Fruit fly (Drosophila melanogaster) whole organism, embryonic: Measurements from ENCODE around the gene CG13311.

Experiments used
- CG11504 ChIP-seq: fragments of 200-800 bp; sonication (Bioruptor generic); optimal IDR thresholded peaks from 3 replicates; lab custom pipeline; 2019; ENCODE audit warnings: missing biosample characterization, mild to moderate bottlenecking, missing genetic modification characterization, moderate library complexity
- CG33557 ChIP-seq: fragments of 200-800 bp; sonication (Bioruptor generic); optimal IDR thresholded peaks from 2 replicates; lab custom pipeline; 2019; ENCODE audit warnings: missing biosample characterization, mild to moderate bottlenecking, missing genetic modification characterization, moderate library complexity
- CG4617 ChIP-seq: fragments of 200-800 bp; sonication (Bioruptor generic); optimal IDR thresholded peaks from 3 replicates; lab custom pipeline; 2016; ENCODE audit warnings: missing biosample characterization, missing genetic modification characterization, borderline replicate concordance
- CG7372 ChIP-seq: fragments of 200-800 bp; sonication (Bioruptor generic); IDR thresholded peaks from 2 replicates; pipeline ENCODE4 v1.3.6; 2022; ENCODE audit warnings: missing biosample characterization, missing genetic modification characterization
- Dp ChIP-seq: fragments of 200-800 bp; sonication (Bioruptor generic); optimal IDR thresholded peaks from 2 replicates; lab custom pipeline; 2018; ENCODE audit warnings: missing biosample characterization, mild to moderate bottlenecking, missing genetic modification characterization, moderate library complexity
- Hr51 ChIP-seq, 2 experiments: fragments of 200-800 bp; sonication (Bioruptor generic); optimal IDR thresholded peaks; 2 replicates in 1 of 2; 3 replicates in 1 of 2; lab custom pipeline; 2016 to 2018; ENCODE audit warnings: missing biosample characterization in 2 of 2, missing genetic modification characterization in 2 of 2, mild to moderate bottlenecking in 1 of 2, moderate library complexity in 1 of 2
- Sox102F ChIP-seq: fragments of 200-800 bp; sonication (Bioruptor generic); optimal IDR thresholded peaks from 2 replicates; lab custom pipeline; 2018; ENCODE audit warnings: missing biosample characterization, mild to moderate bottlenecking, missing genetic modification characterization, moderate library complexity
- ap ChIP-seq: fragments of 200-800 bp; sonication (Bioruptor generic); IDR thresholded peaks from 2 replicates; pipeline ENCODE4 v1.3.6; 2022; ENCODE audit warnings: missing biosample characterization, missing genetic modification characterization
- ase ChIP-seq: fragments of 200-800 bp; sonication (Bioruptor generic); IDR thresholded peaks from 3 replicates; pipeline ENCODE4 v1.3.6; 2022; ENCODE audit warnings: missing biosample characterization, missing genetic modification characterization
- gsb-n ChIP-seq: fragments of 200-800 bp; sonication (Bioruptor generic); optimal IDR thresholded peaks from 3 replicates; lab custom pipeline; 2018; ENCODE audit warnings: missing biosample characterization, mild to moderate bottlenecking, missing genetic modification characterization
- nom ChIP-seq: fragments of 200-800 bp; sonication (Bioruptor generic); optimal IDR thresholded peaks from 2 replicates; lab custom pipeline; 2017; ENCODE audit warnings: missing biosample characterization, missing genetic modification characterization, mild to moderate bottlenecking, moderate library complexity, missing genetic modification reagents
- pzg ChIP-seq: fragments of 200-800 bp; sonication (Bioruptor generic); optimal IDR thresholded peaks from 3 replicates; lab custom pipeline; 2018; ENCODE audit warnings: missing biosample characterization, mild to moderate bottlenecking, missing genetic modification characterization, moderate library complexity
- sqz ChIP-seq: fragments of 200-800 bp; sonication (Bioruptor generic); optimal IDR thresholded peaks from 3 replicates; lab custom pipeline; 2018; ENCODE audit warnings: missing biosample characterization, mild to moderate bottlenecking, missing genetic modification characterization
- usp ChIP-seq: fragments of >200 bp; optimal IDR thresholded peaks from 2 replicates; lab custom pipeline; 2017; ENCODE audit warnings: missing biosample characterization, missing genetic modification characterization

DNA sequence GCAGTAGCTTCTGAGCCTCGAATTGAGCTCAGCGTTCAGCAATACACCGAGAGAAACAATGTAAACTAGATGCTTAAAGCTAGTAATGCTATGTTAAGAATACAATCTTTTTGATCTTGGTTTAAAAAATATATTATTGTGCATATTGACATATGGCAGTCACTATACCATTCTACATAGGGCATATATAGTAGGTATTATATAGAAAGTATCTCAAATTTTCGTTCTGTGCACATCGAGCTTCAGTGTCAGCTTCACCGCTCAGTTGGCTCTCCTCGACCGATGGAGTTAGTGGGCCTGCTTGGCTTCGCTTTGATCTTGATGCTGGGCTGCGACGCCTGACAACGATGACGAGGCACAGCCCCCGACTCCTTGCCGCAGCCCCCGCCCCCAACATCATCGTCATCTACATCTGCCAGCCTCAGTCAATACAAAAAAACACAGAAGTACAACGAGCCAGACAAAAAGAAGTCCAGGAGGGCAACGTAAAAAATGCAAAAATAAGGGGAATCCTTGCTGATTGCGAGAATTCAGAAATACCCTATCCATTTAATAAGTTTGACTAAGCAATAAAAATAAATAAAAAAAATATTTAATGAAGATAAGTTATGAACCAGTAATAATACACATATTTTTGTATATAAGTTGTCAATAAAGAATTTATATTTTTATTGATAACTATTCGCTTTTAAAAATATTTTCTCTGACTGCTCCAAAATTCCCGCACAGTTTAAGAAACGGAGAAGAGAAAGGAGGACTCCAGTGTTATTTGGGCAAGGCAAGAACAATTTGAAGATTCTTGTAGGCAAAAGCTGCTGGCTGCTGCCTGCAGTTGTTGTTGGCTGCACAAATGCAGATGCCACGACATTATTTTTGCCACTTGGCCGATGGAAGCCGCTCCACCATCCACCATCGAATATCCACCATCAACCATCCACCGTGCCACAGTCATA, 20.0 kb upstream of the CG13311 start:
- no peak for TF ChIP-seq CG11504
- no peak for TF ChIP-seq ap (GFP tag; lab: Robert Waterston, UW)
- TF ChIP-seq CG7372 (GFP tag; lab: Robert Waterston, UW): no peak
- no peak for TF ChIP-seq Dp (GFP tag; lab: Kevin White, UChicago)
- TF ChIP-seq usp (GFP tag; lab: Kevin White, UChicago): no peak
- TF ChIP-seq Hr51 (GFP tag; optimal IDR thresholded peaks at IDR 0.05; lab: Kevin White, UChicago): no peak
- TF ChIP-seq nom (GFP tag; lab: Kevin White, UChicago): peak; percentile 89
- TF ChIP-seq pzg (GFP tag; lab: Kevin White, UChicago): no peak
- TF ChIP-seq Sox102F (GFP tag; lab: Kevin White, UChicago): no peak
- TF ChIP-seq CG33557 (GFP tag; lab: Kevin White, UChicago): no peak
- TF ChIP-seq sqz (GFP tag; lab: Kevin White, UChicago): no peak
- no peak for TF ChIP-seq CG4617 (GFP tag; lab: Kevin White, UChicago)
- no peak for TF ChIP-seq ase (GFP tag; lab: Robert Waterston, UW)
- no peak for TF ChIP-seq gsb-n (tag; lab: Kevin White, UChicago)
